1 worm cellular context compared by ENCODE assay signal in genomic region chrII:216598-216997, ce11.
A peak's percentile ranks its signal among the peaks of the same experiment; 100 is the strongest.
TF ChIP-seq lines count a peak whose summit lies in the region.

Gene F48A11.4 (minus strand): TSS chrII:216621.

TF ChIP-seq in whole organism, L4 larva, 104 proteins besides CTCF, POLR2A, EP300 and RAD21 (continued from another document):
- TF ChIP-seq dve-1 (tag; optimal IDR thresholded peaks at IDR 0.05; lab: Kevin White, UChicago; ENCODE audit: insufficient read depth) (peak; percentile 95), dpl-1 (GFP tag; optimal IDR thresholded peaks at IDR 0.05; lab: Kevin White, UChicago) (peak; percentile 100), R02D3.7 (tag; optimal IDR thresholded peaks at IDR 0.05; lab: Kevin White, UChicago) (no peak), ces-1 (GFP tag; optimal IDR thresholded peaks at IDR 0.05; lab: Kevin White, UChicago) (no peak), F26F4.8 (GFP tag; conservative IDR thresholded peaks at IDR 0.05; lab: Robert Waterston, UW) (no peak), nhr-10 (tag; optimal IDR thresholded peaks at IDR 0.05; lab: Kevin White, UChicago) (no peak), madf-5 (GFP tag; IDR thresholded peaks at IDR 0.05; lab: Robert Waterston, UW) (peak; percentile 79 to 81), tra-1 (GFP tag; IDR thresholded peaks at IDR 0.05; lab: Robert Waterston, UW) (peak; percentile 72), jun-1 (tag; optimal IDR thresholded peaks at IDR 0.05; lab: Kevin White, UChicago) (peak; percentile 83), fos-1 (tag; optimal IDR thresholded peaks at IDR 0.05; lab: Kevin White, UChicago) (peak; percentile 50), nhr-237 (tag; optimal IDR thresholded peaks at IDR 0.05; lab: Kevin White, UChicago) (no peak), snpc-1.2 (GFP tag; IDR thresholded peaks at IDR 0.05; lab: Robert Waterston, UW) (peak; percentile 78), dmd-9 (GFP tag; IDR thresholded peaks at IDR 0.05; lab: Robert Waterston, UW) (peak; percentile 62), mxl-3 (GFP tag; optimal IDR thresholded peaks at IDR 0.05; lab: Kevin White, UChicago) (peak; percentile 56), nhr-76 (tag; optimal IDR thresholded peaks at IDR 0.05; lab: Kevin White, UChicago) (peak; percentile 33), ceh-82 (tag; optimal IDR thresholded peaks at IDR 0.05; lab: Kevin White, UChicago) (no peak), hif-1 (tag; optimal IDR thresholded peaks at IDR 0.05; lab: Kevin White, UChicago) (peak in 1 of 2 experiments; percentile 70), attf-4 (tag; optimal IDR thresholded peaks at IDR 0.05; lab: Kevin White, UChicago) (no peak), Y75B8A.6 (GFP tag; IDR thresholded peaks at IDR 0.05; lab: Robert Waterston, UW) (peak; percentile 93), F44E2.7 (GFP tag; IDR thresholded peaks at IDR 0.05; lab: Robert Waterston, UW) (no peak), lir-3 (tag; optimal IDR thresholded peaks at IDR 0.05; lab: Kevin White, UChicago) (peak; percentile 8), daf-8 (GFP tag; IDR thresholded peaks at IDR 0.05; lab: Robert Waterston, UW) (no peak), duxl-1 (tag; optimal IDR thresholded peaks at IDR 0.05; lab: Kevin White, UChicago; ENCODE audit: poor library complexity) (peak; percentile 95), spr-3 (GFP tag; optimal IDR thresholded peaks at IDR 0.05; lab: Kevin White, UChicago) (peak; percentile 90), dmd-8 (GFP tag; IDR thresholded peaks at IDR 0.05; lab: Robert Waterston, UW) (no peak), lim-7 (GFP tag; IDR thresholded peaks at IDR 0.05; lab: Robert Waterston, UW) (no peak), mxl-2 (GFP tag; conservative IDR thresholded peaks at IDR 0.05; lab: Robert Waterston, UW) (peak; percentile 33; the same call in 1 of the 2 replicates), mes-2 (tag; optimal IDR thresholded peaks at IDR 0.05; lab: Kevin White, UChicago; ENCODE audit: poor library complexity, severe bottlenecking) (peak; percentile 96), gei-8 (GFP tag; optimal IDR thresholded peaks at IDR 0.05; lab: Kevin White, UChicago) (peak; percentile 26)
